Fruit fly (Drosophila melanogaster): ENCODE results near the gene Oatp33Ea.

The Oatp33Ea gene

dm6 chr2L:12483866-12484554, 38.3 kb upstream of the Oatp33Ea start (continued):
- peak; percentile 92 for TF ChIP-seq CG9817 (tag; optimal IDR thresholded peaks at IDR 0.05)
- TF ChIP-seq CG15479 (GFP tag; optimal IDR thresholded peaks at IDR 0.05) = no peak
- TF ChIP-seq CG2678 (tag; optimal IDR thresholded peaks at IDR 0.05) = peak; percentile 94
- no peak for TF ChIP-seq Dfd (GFP tag; optimal IDR thresholded peaks at IDR 0.05)
- TF ChIP-seq ssp (GFP tag; IDR thresholded peaks at IDR 0.05) = no peak
- TF ChIP-seq dati (GFP tag; IDR thresholded peaks at IDR 0.05) = peak; percentile 57; the same call in 1 of the 2 replicates
- TF ChIP-seq chn (GFP tag; optimal IDR thresholded peaks at IDR 0.05) = peak; percentile 84
- peak; percentile 73 for TF ChIP-seq wor (GFP tag; IDR thresholded peaks at IDR 0.05)
- peak; percentile 41 for TF ChIP-seq Jarid2 (GFP tag; optimal IDR thresholded peaks at IDR 0.05)
- no peak for TF ChIP-seq CG11456 (GFP tag; IDR thresholded peaks at IDR 0.05)
- TF ChIP-seq trem (tag; optimal IDR thresholded peaks at IDR 0.05) = peak; percentile 67
- TF ChIP-seq Dbx (GFP tag; IDR thresholded peaks at IDR 0.05) = peak; percentile 85
- peak; percentile 81; the same call in 2 of the 3 replicates for TF ChIP-seq otp (GFP tag; IDR thresholded peaks at IDR 0.05)
- peak; percentile 69 for TF ChIP-seq wdn (GFP tag; IDR thresholded peaks at IDR 0.05)
- no peak for TF ChIP-seq knrl (GFP tag; IDR thresholded peaks at IDR 0.05; ENCODE audit: partially characterized antibody)
- no peak for TF ChIP-seq klu (GFP tag; IDR thresholded peaks at IDR 0.05)
- TF ChIP-seq CG13123 (GFP tag; optimal IDR thresholded peaks at IDR 0.05) = peak; percentile 66
- peak; percentile 90 for TF ChIP-seq CG7786 (GFP tag; optimal IDR thresholded peaks at IDR 0.05)
- TF ChIP-seq Eip74EF (GFP tag; optimal IDR thresholded peaks at IDR 0.05) = peak in 1 of 2 experiments; percentile 86
- peak; percentile 84 for TF ChIP-seq caup (GFP tag; optimal IDR thresholded peaks at IDR 0.05; ENCODE audit: severe bottlenecking)
- TF ChIP-seq CG12942 (GFP tag; optimal IDR thresholded peaks at IDR 0.05) = peak; percentile 84
- TF ChIP-seq pho (GFP tag; optimal IDR thresholded peaks at IDR 0.05) = peak; percentile 86
- TF ChIP-seq CG6813 (GFP tag; optimal IDR thresholded peaks at IDR 0.05) = peak; percentile 80
- TF ChIP-seq Lim3 (GFP tag; IDR thresholded peaks at IDR 0.05) = no peak
- TF ChIP-seq aop (GFP tag; IDR thresholded peaks at IDR 0.05) = no peak
- TF ChIP-seq CG33557 (GFP tag; optimal IDR thresholded peaks at IDR 0.05) = peak; percentile 74
- TF ChIP-seq CG15269 (tag; optimal IDR thresholded peaks at IDR 0.05) = peak; percentile 94
- peak; percentile 62 for TF ChIP-seq CG15696 (tag; optimal IDR thresholded peaks at IDR 0.05)
- peak; percentile 72 for TF ChIP-seq Spps (tag; optimal IDR thresholded peaks at IDR 0.05)
- peak in 1 of 2 experiments; percentile 96 for TF ChIP-seq eve (GFP tag; optimal IDR thresholded peaks at IDR 0.05)
- peak; percentile 77; the same call in 2 of the 3 replicates for TF ChIP-seq gce (GFP tag; IDR thresholded peaks at IDR 0.05)
- TF ChIP-seq gcm2 (GFP tag; optimal IDR thresholded peaks at IDR 0.05) = no peak
- TF ChIP-seq CG5953 (GFP tag; IDR thresholded peaks at IDR 0.05) = peak; percentile 43; the same call in 1 of the 2 replicates
- TF ChIP-seq dm (GFP tag; optimal IDR thresholded peaks at IDR 0.05) = peak; percentile 71
- TF ChIP-seq slou (GFP tag; optimal IDR thresholded peaks at IDR 0.05) = peak; percentile 72
- peak; percentile 86 for TF ChIP-seq Meics (GFP tag; optimal IDR thresholded peaks at IDR 0.05)
- no peak for TF ChIP-seq fd102C (GFP tag; optimal IDR thresholded peaks at IDR 0.05)
- TF ChIP-seq CG11696 (GFP tag; IDR thresholded peaks at IDR 0.05) = 0 out of 2 replicates have a peak, but pooled peaks have one; percentile 25
- no peak for TF ChIP-seq CG10565 (GFP tag; optimal IDR thresholded peaks at IDR 0.05)
- TF ChIP-seq crc (GFP tag; optimal IDR thresholded peaks at IDR 0.05) = peak; percentile 81
- peak; percentile 93 for TF ChIP-seq gem (tag; optimal IDR thresholded peaks at IDR 0.05)
- peak; percentile 88 for TF ChIP-seq Side (GFP tag; optimal IDR thresholded peaks at IDR 0.05)
- TF ChIP-seq CG3163 (GFP tag; optimal IDR thresholded peaks at IDR 0.05) = peak; percentile 66
- TF ChIP-seq CG2712 (tag; optimal IDR thresholded peaks at IDR 0.05) = peak; percentile 87
- peak; percentile 76 for TF ChIP-seq CG15011 (GFP tag; optimal IDR thresholded peaks at IDR 0.05)
- peak; percentile 52 for TF ChIP-seq CG8290 (GFP tag; optimal IDR thresholded peaks at IDR 0.05)
- TF ChIP-seq CG8290 (tag; optimal IDR thresholded peaks at IDR 0.05) = peak; percentile 70 to 89
- TF ChIP-seq Antp (GFP tag; optimal IDR thresholded peaks at IDR 0.05) = peak; percentile 92
- TF ChIP-seq lab (GFP tag; optimal IDR thresholded peaks at IDR 0.05) = peak; percentile 91
